Fruit fly (Drosophila melanogaster) whole organism, adult: ENCODE data around the gene scpr-C.

Experiments used
- CG11617 ChIP-seq: fragments of 200-800 bp; sonication (Bioruptor generic); optimal IDR thresholded peaks from 2 replicates; lab custom pipeline; 2017; ENCODE audit warnings: mild to moderate bottlenecking, missing biosample characterization, missing genetic modification reagents, missing genetic modification characterization
- CG12768 ChIP-seq: fragments of 200-800 bp; sonication (Bioruptor generic); optimal IDR thresholded peaks from 2 replicates; lab custom pipeline; 2017; ENCODE audit warnings: missing biosample characterization, missing genetic modification characterization, mild to moderate bottlenecking, moderate library complexity, missing genetic modification reagents
- CG14711 ChIP-seq: fragments of 200-800 bp; sonication (Bioruptor generic); optimal IDR thresholded peaks from 2 replicates; lab custom pipeline; 2018; ENCODE audit warnings: missing biosample characterization, mild to moderate bottlenecking, missing genetic modification characterization, moderate library complexity
- CG1620 ChIP-seq: fragments of 200-800 bp; sonication (Bioruptor generic); optimal IDR thresholded peaks from 2 replicates; lab custom pipeline; 2016; ENCODE audit warnings: missing biosample characterization, missing genetic modification characterization
- CG33017 ChIP-seq: fragments of 200-800 bp; sonication (Bioruptor generic); optimal IDR thresholded peaks from 2 replicates; lab custom pipeline; 2018; ENCODE audit warnings: missing biosample characterization, mild to moderate bottlenecking, missing genetic modification characterization, moderate library complexity
- CG5204 ChIP-seq: fragments of 200-800 bp; sonication (Bioruptor generic); optimal IDR thresholded peaks from 2 replicates; lab custom pipeline; 2016; ENCODE audit warnings: missing biosample characterization, missing genetic modification characterization
- CG7045 ChIP-seq: fragments of 200-800 bp; sonication (Bioruptor generic); optimal IDR thresholded peaks from 2 replicates; lab custom pipeline; 2017; ENCODE audit warnings: missing biosample characterization, mild to moderate bottlenecking, missing genetic modification characterization
- CG7101 ChIP-seq: fragments of 200-800 bp; sonication (Bioruptor generic); optimal IDR thresholded peaks from 2 replicates; lab custom pipeline; 2018; ENCODE audit warnings: missing biosample characterization, mild to moderate bottlenecking, missing genetic modification characterization, moderate library complexity
- Clk ChIP-seq: fragments of 200-800 bp; sonication (Bioruptor generic); optimal IDR thresholded peaks from 2 replicates; lab custom pipeline; 2017; ENCODE audit warnings: missing biosample characterization, missing genetic modification characterization
- Crg-1 ChIP-seq: fragments of 200-800 bp; sonication (Bioruptor generic); optimal IDR thresholded peaks from 2 replicates; lab custom pipeline; 2016; ENCODE audit warnings: missing biosample characterization, missing genetic modification characterization
- Hr96 ChIP-seq: fragments of 200-800 bp; sonication (Bioruptor generic); optimal IDR thresholded peaks from 2 replicates; lab custom pipeline; 2016; ENCODE audit warnings: missing biosample characterization, missing genetic modification characterization
- Mnt ChIP-seq: fragments of 200-800 bp; sonication (Bioruptor generic); optimal IDR thresholded peaks from 2 replicates; lab custom pipeline; 2016; ENCODE audit warnings: missing biosample characterization, mild to moderate bottlenecking, missing genetic modification characterization
- bab1 ChIP-seq: fragments of 200-800 bp; sonication (Bioruptor generic); optimal IDR thresholded peaks from 3 replicates; lab custom pipeline; 2019; ENCODE audit warnings: missing biosample characterization, mild to moderate bottlenecking, missing genetic modification characterization, moderate library complexity
- cic ChIP-seq: fragments of 200-800 bp; sonication (Bioruptor generic); optimal IDR thresholded peaks from 2 replicates; lab custom pipeline; 2017; ENCODE audit warnings: missing biosample characterization, mild to moderate bottlenecking, missing genetic modification characterization, moderate library complexity
- cnc ChIP-seq, 2 experiments: fragments of >200 bp; optimal IDR thresholded peaks; 2 replicates each; lab custom pipeline; 2017
- kay ChIP-seq: fragments of 200-800 bp; sonication (Bioruptor generic); peaks from one replicate; lab custom pipeline; 2016; ENCODE audit warnings: missing biosample characterization, missing genetic modification characterization, borderline replicate concordance
- ovo ChIP-seq: fragments of 200-800 bp; sonication (Bioruptor generic); optimal IDR thresholded peaks from 2 replicates; lab custom pipeline; 2016; ENCODE audit warnings: missing biosample characterization, missing genetic modification characterization
- pad ChIP-seq: fragments of 200-800 bp; sonication (Bioruptor generic); optimal IDR thresholded peaks from 3 replicates; lab custom pipeline; 2017; ENCODE audit warnings: missing biosample characterization, missing genetic modification characterization, mild to moderate bottlenecking, moderate library complexity, missing genetic modification reagents
- tj ChIP-seq: fragments of 200-800 bp; sonication (Bioruptor generic); optimal IDR thresholded peaks from 3 replicates; lab custom pipeline; 2017; ENCODE audit warnings: missing biosample characterization, mild to moderate bottlenecking, missing genetic modification characterization, moderate library complexity
- toe ChIP-seq: fragments of 200-800 bp; sonication (Bioruptor generic); optimal IDR thresholded peaks from 2 replicates; lab custom pipeline; 2016; ENCODE audit warnings: missing biosample characterization, missing genetic modification characterization

Gene scpr-C

DNA sequence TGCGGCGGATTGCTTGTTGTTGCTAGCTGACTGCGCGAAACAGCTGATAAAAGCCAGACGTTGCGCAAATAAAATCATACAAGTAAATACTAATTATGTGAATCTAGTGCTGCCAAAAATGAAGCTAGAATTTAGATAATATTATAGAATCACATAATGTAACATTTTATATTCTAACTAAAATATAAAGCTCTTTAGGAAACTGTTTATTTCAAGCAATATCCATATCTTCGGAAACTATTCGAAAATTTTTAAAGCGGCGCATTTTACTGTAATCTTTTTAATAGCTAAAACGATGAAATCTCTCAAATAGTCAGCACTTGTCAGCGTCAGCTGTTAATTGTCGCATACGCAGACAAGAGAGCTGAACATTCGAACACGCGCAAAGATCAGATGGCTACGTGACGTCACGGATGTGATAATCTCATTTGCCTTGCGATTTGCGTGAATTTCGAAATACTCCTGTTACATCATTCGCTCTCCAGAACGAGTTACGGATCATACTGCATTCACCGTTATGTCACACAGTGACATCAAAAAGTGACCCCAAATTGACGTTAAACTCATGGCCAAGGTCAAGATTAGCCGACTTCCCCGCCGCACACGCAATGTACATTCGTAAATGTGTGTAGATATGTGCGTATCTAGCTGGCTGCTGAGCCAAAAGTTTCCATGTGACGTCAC is 17.9 kb downstream of the scpr-C start:
- TF ChIP-seq CG33017 (tag; lab: Kevin White, UChicago) (no peak), pad (peak; percentile 67), bab1 (GFP tag; lab: Kevin White, UChicago) (peak; percentile 24), Hr96 (GFP tag; lab: Kevin White, UChicago) (no peak), Mnt (GFP tag; lab: Kevin White, UChicago) (peak; percentile 5), Crg-1 (no peak), kay (GFP tag; lab: Kevin White, UChicago) (no peak), CG12768 (GFP tag; lab: Kevin White, UChicago) (no peak), CG5204 (no peak), CG14711 (tag; lab: Kevin White, UChicago) (peak; percentile 37), CG11617 (GFP tag; lab: Kevin White, UChicago) (no peak), tj (no peak), CG7045 (GFP tag; lab: Kevin White, UChicago) (no peak), ovo (GFP tag; lab: Kevin White, UChicago) (peak; percentile 26), toe (no peak), CG1620 (GFP tag; lab: Kevin White, UChicago) (no peak), CG7101 (tag; lab: Kevin White, UChicago) (peak; percentile 36), cic (GFP tag; lab: Kevin White, UChicago) (peak; percentile 20), cnc (optimal IDR thresholded peaks at IDR 0.05; lab: Kevin White, UChicago) (no peak), Clk (GFP tag; lab: Kevin White, UChicago) (no peak)

DNA sequence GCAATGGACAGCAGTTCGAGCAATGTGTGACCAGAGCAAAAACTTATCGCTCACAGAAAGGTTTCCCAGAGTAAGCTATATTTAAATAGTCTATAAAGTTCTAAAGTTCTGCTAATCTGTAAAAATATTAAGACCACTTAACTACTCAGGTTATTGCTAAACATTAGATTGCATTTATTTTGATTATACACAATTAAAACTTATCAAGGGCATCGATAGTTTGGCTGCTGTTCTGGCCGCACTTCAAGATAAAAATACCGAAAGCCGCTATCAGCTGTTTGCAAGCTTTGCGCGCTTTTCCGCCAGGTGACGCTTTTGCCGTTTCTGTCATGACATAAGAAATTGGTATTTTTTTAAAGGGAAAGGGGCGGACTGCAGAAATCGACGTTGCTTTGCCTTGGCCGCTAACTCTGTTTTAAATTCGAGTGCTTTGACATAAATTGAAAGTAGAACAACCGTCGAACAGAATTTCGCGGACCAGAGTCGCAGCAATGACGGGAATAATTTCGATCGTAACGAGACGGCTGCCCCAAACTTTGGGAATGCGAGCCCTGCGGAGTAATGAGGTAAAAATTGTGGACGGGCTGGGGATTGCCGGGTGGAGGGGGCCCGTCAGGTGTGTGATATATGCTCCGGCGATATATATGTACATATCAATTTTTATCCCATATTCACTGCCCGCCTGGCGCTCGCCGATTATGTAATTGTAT is 18.8 kb downstream of the scpr-C start, which contains the start of the genes CG17734 and CG5214:
CG17734 (minus strand) TSS at position 49 of the 710 bp plus-strand sequence.
CG5214 (plus strand) TSS at position 352 of the 710 bp plus-strand sequence.
- TF ChIP-seq Hr96 (GFP tag; lab: Kevin White, UChicago) (peak; percentile 44), CG11617 (GFP tag; lab: Kevin White, UChicago) (peak; percentile 30), cic (GFP tag; lab: Kevin White, UChicago) (peak; percentile 32), CG7045 (GFP tag; lab: Kevin White, UChicago) (no peak), ovo (GFP tag; lab: Kevin White, UChicago) (no peak), toe (peak; percentile 52), Mnt (GFP tag; lab: Kevin White, UChicago) (peak; percentile 49), CG7101 (tag; lab: Kevin White, UChicago) (peak; percentile 9), CG5204 (no peak), cnc (optimal IDR thresholded peaks at IDR 0.05; lab: Kevin White, UChicago) (no peak), tj (peak; percentile 100), CG12768 (GFP tag; lab: Kevin White, UChicago) (no peak), CG1620 (GFP tag; lab: Kevin White, UChicago) (peak; percentile 19), Clk (GFP tag; lab: Kevin White, UChicago) (no peak), pad (no peak), CG14711 (tag; lab: Kevin White, UChicago) (no peak), CG33017 (tag; lab: Kevin White, UChicago) (no peak), bab1 (GFP tag; lab: Kevin White, UChicago) (peak; percentile 51), Crg-1 (no peak), kay (GFP tag; lab: Kevin White, UChicago) (no peak)

DNA sequence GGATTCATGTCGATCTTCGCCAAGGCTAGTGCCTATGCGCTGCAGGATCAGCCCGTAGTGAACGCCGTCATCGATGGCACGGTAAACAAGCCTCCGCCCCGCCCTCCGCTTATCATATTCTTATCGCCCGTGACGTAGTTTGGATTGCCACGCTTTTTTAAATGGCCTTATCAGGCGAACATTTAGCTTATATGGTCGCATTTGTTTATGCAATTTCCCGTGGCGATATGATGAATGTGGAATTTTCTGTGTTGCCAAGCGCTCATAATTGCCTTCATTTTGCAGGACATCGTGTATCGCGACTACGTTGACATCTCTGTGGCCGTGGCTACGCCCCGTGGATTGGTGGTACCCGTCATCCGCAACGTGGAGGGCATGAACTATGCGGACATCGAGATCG is 20.5 kb downstream of the scpr-C start:
- TF ChIP-seq ovo (GFP tag; lab: Kevin White, UChicago) (no peak), Crg-1 (no peak), Hr96 (GFP tag; lab: Kevin White, UChicago) (no peak), CG12768 (GFP tag; lab: Kevin White, UChicago) (no peak), cnc (optimal IDR thresholded peaks at IDR 0.05; lab: Kevin White, UChicago) (no peak), CG5204 (no peak), Mnt (GFP tag; lab: Kevin White, UChicago) (no peak), CG11617 (GFP tag; lab: Kevin White, UChicago) (no peak), toe (no peak), CG33017 (tag; lab: Kevin White, UChicago) (no peak), tj (no peak), pad (no peak), CG7045 (GFP tag; lab: Kevin White, UChicago) (no peak), bab1 (GFP tag; lab: Kevin White, UChicago) (no peak)

DNA sequence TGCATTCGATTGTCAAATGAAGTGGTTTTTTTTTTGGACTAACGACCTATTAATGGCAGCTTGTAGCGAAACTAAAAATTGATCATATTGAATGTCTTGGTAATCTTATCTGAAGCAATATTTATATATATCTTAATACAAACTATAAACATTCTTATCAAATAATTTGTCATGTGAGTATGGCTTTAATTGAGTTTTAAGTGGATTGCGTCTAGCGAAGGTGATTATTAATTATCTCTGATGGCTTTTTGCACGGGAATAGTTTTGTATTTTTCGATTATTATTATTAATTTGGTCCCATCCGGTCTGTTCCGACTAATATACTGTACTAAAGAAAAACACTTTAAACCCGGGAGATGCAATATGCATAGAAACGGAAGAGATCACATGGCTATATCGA is 21.5 kb downstream of the scpr-C start:
- TF ChIP-seq CG7045 (GFP tag; lab: Kevin White, UChicago) (no peak), cnc (optimal IDR thresholded peaks at IDR 0.05; lab: Kevin White, UChicago) (no peak), CG14711 (tag; lab: Kevin White, UChicago) (no peak), CG12768 (GFP tag; lab: Kevin White, UChicago) (no peak), tj (no peak), CG1620 (GFP tag; lab: Kevin White, UChicago) (no peak), Crg-1 (no peak), CG11617 (GFP tag; lab: Kevin White, UChicago) (no peak), cic (GFP tag; lab: Kevin White, UChicago) (no peak), kay (GFP tag; lab: Kevin White, UChicago) (no peak), Hr96 (GFP tag; lab: Kevin White, UChicago) (no peak), CG33017 (tag; lab: Kevin White, UChicago) (no peak), Clk (GFP tag; lab: Kevin White, UChicago) (no peak), ovo (GFP tag; lab: Kevin White, UChicago) (no peak), CG5204 (no peak), Mnt (GFP tag; lab: Kevin White, UChicago) (no peak)

DNA sequence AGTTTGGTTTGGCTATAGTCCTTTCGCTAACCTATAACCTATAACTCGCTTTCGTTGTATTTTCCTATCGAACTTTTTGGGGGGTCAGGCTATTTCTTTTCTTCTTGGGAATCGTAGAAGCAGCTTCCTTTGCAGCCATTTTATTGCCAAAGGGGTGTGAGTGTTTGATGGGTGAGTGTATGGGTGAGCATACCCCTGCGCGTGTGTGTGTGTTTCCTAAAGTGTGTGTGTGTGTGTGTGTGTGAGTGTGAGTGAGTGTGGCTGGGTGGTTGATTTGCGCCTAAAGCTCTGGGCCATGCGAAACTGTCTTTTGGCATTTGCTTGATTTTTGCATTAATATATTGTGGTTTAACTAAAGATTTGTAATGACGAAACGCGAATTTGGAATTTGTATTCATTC is 28.4 kb downstream of the scpr-C start:
- TF ChIP-seq kay (GFP tag; lab: Kevin White, UChicago) (no peak), CG7101 (tag; lab: Kevin White, UChicago) (no peak), Crg-1 (no peak), bab1 (GFP tag; lab: Kevin White, UChicago) (no peak)
